Fruit fly (Drosophila melanogaster) whole organism, embryonic: ENCODE results near the gene CG6878.
A peak's percentile ranks its signal among the peaks of the same experiment; 100 is the strongest.

Experiments
- CG12769 ChIP-seq: fragments of 200-800 bp; sonication (Bioruptor generic); optimal IDR thresholded peaks from 2 replicates; lab custom pipeline; 2019; ENCODE audit warnings: missing biosample characterization, mild to moderate bottlenecking, missing genetic modification characterization, moderate library complexity
- CG13424 ChIP-seq: fragments of 200-800 bp; sonication (Bioruptor generic); optimal IDR thresholded peaks from 2 replicates; lab custom pipeline; 2019; ENCODE audit warnings: missing biosample characterization, mild to moderate bottlenecking, missing genetic modification characterization, moderate library complexity
- CG13624 ChIP-seq: fragments of 200-800 bp; sonication (Bioruptor generic); optimal IDR thresholded peaks from 2 replicates; lab custom pipeline; 2016; ENCODE audit warnings: missing biosample characterization, missing genetic modification characterization
- CG14667 ChIP-seq: fragments of 200-800 bp; sonication (Bioruptor generic); IDR thresholded peaks from 2 replicates; pipeline ENCODE4 v1.3.6; 2022; ENCODE audit warnings: missing biosample characterization, missing genetic modification characterization
- CG14710 ChIP-seq: fragments of 200-800 bp; sonication (Bioruptor generic); optimal IDR thresholded peaks from 3 replicates; lab custom pipeline; 2019; ENCODE audit warnings: missing biosample characterization, mild to moderate bottlenecking, missing genetic modification characterization, moderate library complexity
- CG14965 ChIP-seq: fragments of 200-800 bp; sonication (Bioruptor generic); optimal IDR thresholded peaks from 2 replicates; lab custom pipeline; 2016; ENCODE audit warnings: missing biosample characterization, missing genetic modification characterization, borderline replicate concordance
- CG15601 ChIP-seq: fragments of 200-800 bp; sonication (Bioruptor generic); optimal IDR thresholded peaks from 3 replicates; lab custom pipeline; 2019; ENCODE audit warnings: missing biosample characterization, mild to moderate bottlenecking, missing genetic modification characterization, moderate library complexity
- CG1602 ChIP-seq: fragments of 200-800 bp; sonication (Bioruptor generic); optimal IDR thresholded peaks from 3 replicates; lab custom pipeline; 2016; ENCODE audit warnings: missing biosample characterization, missing genetic modification characterization
- CG16779 ChIP-seq: fragments of 200-800 bp; sonication (Bioruptor generic); IDR thresholded peaks from 2 replicates; pipeline ENCODE4 v1.3.6; 2022; ENCODE audit warnings: missing biosample characterization, missing genetic modification characterization
- CG3163 ChIP-seq: fragments of 200-800 bp; sonication (Bioruptor generic); optimal IDR thresholded peaks from 3 replicates; lab custom pipeline; 2016; ENCODE audit warnings: missing biosample characterization, missing genetic modification characterization
- CG4282 ChIP-seq: fragments of 200-800 bp; sonication (Bioruptor generic); optimal IDR thresholded peaks from 2 replicates; lab custom pipeline; 2016; ENCODE audit warnings: missing biosample characterization, missing genetic modification characterization
- CG4404 ChIP-seq: fragments of 200-800 bp; sonication (Bioruptor generic); IDR thresholded peaks from 2 replicates; pipeline ENCODE4 v1.3.6; 2022; ENCODE audit warnings: missing biosample characterization, missing genetic modification characterization
- CG4854 ChIP-seq: fragments of 200-800 bp; sonication (Bioruptor generic); optimal IDR thresholded peaks from 2 replicates; lab custom pipeline; 2016; ENCODE audit warnings: missing biosample characterization, missing genetic modification characterization, inconsistent platforms
- CG6791 ChIP-seq: fragments of 200-800 bp; sonication (Bioruptor generic); IDR thresholded peaks from 3 replicates; pipeline ENCODE4 v1.3.6; 2022; ENCODE audit warnings: missing biosample characterization, missing genetic modification characterization; ENCODE audit not compliant: partially characterized antibody
- CG6854 ChIP-seq: fragments of 200-800 bp; sonication (Bioruptor generic); optimal IDR thresholded peaks from 3 replicates; lab custom pipeline; 2017; ENCODE audit warnings: missing biosample characterization, mild to moderate bottlenecking, missing genetic modification characterization
- CG7745 ChIP-seq: fragments of 200-800 bp; sonication (Bioruptor generic); optimal IDR thresholded peaks from 2 replicates; lab custom pipeline; 2018; ENCODE audit warnings: missing biosample characterization, mild to moderate bottlenecking, missing genetic modification characterization, moderate library complexity
- CG7928 ChIP-seq: fragments of 200-800 bp; sonication (Bioruptor generic); optimal IDR thresholded peaks from 2 replicates; lab custom pipeline; 2017; ENCODE audit warnings: missing biosample characterization, mild to moderate bottlenecking, missing genetic modification characterization
- CG8388 ChIP-seq: fragments of 200-800 bp; sonication (Bioruptor generic); optimal IDR thresholded peaks from 2 replicates; lab custom pipeline; 2019; ENCODE audit warnings: missing biosample characterization, mild to moderate bottlenecking, missing genetic modification characterization, moderate library complexity
- CHES-1-like ChIP-seq: fragments of 200-800 bp; sonication (Bioruptor generic); optimal IDR thresholded peaks from 2 replicates; lab custom pipeline; 2016; ENCODE audit warnings: missing biosample characterization, missing genetic modification characterization
- D19A ChIP-seq: fragments of 200-800 bp; optimal IDR thresholded peaks from 3 replicates; lab custom pipeline; 2019; ENCODE audit warnings: missing biosample characterization, mild to moderate bottlenecking, missing genetic modification characterization, moderate library complexity
- Deaf1 ChIP-seq: fragments of 200-800 bp; optimal IDR thresholded peaks from 3 replicates; lab custom pipeline; 2019; ENCODE audit warnings: missing biosample characterization, mild to moderate bottlenecking, missing genetic modification characterization, moderate library complexity
- Drgx ChIP-seq: fragments of 200-800 bp; sonication (Bioruptor generic); IDR thresholded peaks from 2 replicates; pipeline ENCODE4 v1.3.6; 2022; ENCODE audit warnings: missing biosample characterization, missing genetic modification characterization
- Fer3 ChIP-seq: fragments of 200-800 bp; sonication (Bioruptor generic); optimal IDR thresholded peaks from 2 replicates; lab custom pipeline; 2018; ENCODE audit warnings: missing biosample characterization, mild to moderate bottlenecking, missing genetic modification characterization, moderate library complexity
- HHEX ChIP-seq: fragments of 200-800 bp; sonication (Bioruptor generic); optimal IDR thresholded peaks from 3 replicates; lab custom pipeline; 2017; ENCODE audit warnings: missing biosample characterization, mild to moderate bottlenecking, missing genetic modification characterization, missing genetic modification reagents
- HLHmδ ChIP-seq: fragments of 200-800 bp; sonication (Bioruptor generic); optimal IDR thresholded peaks from 2 replicates; lab custom pipeline; 2018; ENCODE audit warnings: missing biosample characterization, mild to moderate bottlenecking, missing genetic modification characterization, moderate library complexity
- Lim3 ChIP-seq: fragments of 200-800 bp; sonication (Bioruptor generic); IDR thresholded peaks from 2 replicates; pipeline ENCODE4 v1.3.6; 2022; ENCODE audit warnings: missing biosample characterization, missing genetic modification characterization
- Myb ChIP-seq: fragments of 200-800 bp; sonication (Bioruptor generic); optimal IDR thresholded peaks from 2 replicates; lab custom pipeline; 2016; ENCODE audit warnings: missing biosample characterization, missing genetic modification characterization
- Nf-YC ChIP-seq: fragments of 200-800 bp; optimal IDR thresholded peaks from 3 replicates; lab custom pipeline; 2019; ENCODE audit warnings: missing biosample characterization, mild to moderate bottlenecking, missing genetic modification characterization, moderate library complexity
- Rx ChIP-seq: fragments of 200-800 bp; sonication (Bioruptor generic); IDR thresholded peaks from 2 replicates; pipeline ENCODE4 v1.3.6; 2022; ENCODE audit warnings: missing biosample characterization, missing genetic modification characterization
- Scr ChIP-seq: fragments of 200-800 bp; sonication (Bioruptor generic); IDR thresholded peaks from 2 replicates; pipeline ENCODE4 v1.3.6; 2022; ENCODE audit warnings: missing biosample characterization, missing genetic modification characterization; ENCODE audit not compliant: partially characterized antibody
- Side ChIP-seq: fragments of 200-800 bp; sonication (Bioruptor generic); optimal IDR thresholded peaks from 2 replicates; lab custom pipeline; 2016; ENCODE audit warnings: missing biosample characterization, missing genetic modification characterization
- ac ChIP-seq: fragments of 200-800 bp; sonication (Bioruptor generic); optimal IDR thresholded peaks from 3 replicates; lab custom pipeline; 2017; ENCODE audit warnings: missing biosample characterization, mild to moderate bottlenecking, missing genetic modification characterization
- aop ChIP-seq: fragments of 200-800 bp; sonication (Bioruptor generic); IDR thresholded peaks from 2 replicates; pipeline ENCODE4 v1.3.6; 2022; ENCODE audit warnings: missing biosample characterization, missing genetic modification characterization
- bigmax ChIP-seq: fragments of 200-800 bp; sonication (Bioruptor generic); optimal IDR thresholded peaks from 2 replicates; lab custom pipeline; 2018; ENCODE audit warnings: missing biosample characterization, mild to moderate bottlenecking, missing genetic modification characterization
- ci ChIP-seq: fragments of 200-800 bp; sonication (Bioruptor generic); IDR thresholded peaks from 3 replicates; pipeline ENCODE4 v1.3.6; 2022; ENCODE audit warnings: missing biosample characterization, missing genetic modification characterization
- da ChIP-seq: fragments of 200-800 bp; sonication (Bioruptor generic); optimal IDR thresholded peaks from 2 replicates; lab custom pipeline; 2016; ENCODE audit warnings: missing biosample characterization, missing genetic modification characterization
- eve ChIP-seq, 2 experiments: fragments of >200 bp; optimal IDR thresholded peaks; 2 replicates each; lab custom pipeline; 2017; ENCODE audit warnings: missing biosample characterization in 2 of 2, missing genetic modification characterization in 2 of 2
- ewg ChIP-seq: fragments of 200-800 bp; sonication (Bioruptor generic); optimal IDR thresholded peaks from 3 replicates; lab custom pipeline; 2017; ENCODE audit warnings: mild to moderate bottlenecking, missing biosample characterization, missing genetic modification reagents, missing genetic modification characterization
- eyg ChIP-seq: fragments of 200-800 bp; sonication (Bioruptor generic); optimal IDR thresholded peaks from 3 replicates; lab custom pipeline; 2016; ENCODE audit warnings: missing biosample characterization, missing genetic modification characterization
- gem ChIP-seq: fragments of 200-800 bp; sonication (Bioruptor generic); optimal IDR thresholded peaks from 2 replicates; lab custom pipeline; 2019; ENCODE audit warnings: missing biosample characterization, mild to moderate bottlenecking, missing genetic modification characterization, moderate library complexity
- lov ChIP-seq, 2 experiments: fragments of 200-800 bp in 1 of 2; fragments of >200 bp in 1 of 2; sonication (Bioruptor generic) in 1 of 2; IDR thresholded peaks in 1 of 2; optimal IDR thresholded peaks in 1 of 2; 2 replicates in 1 of 2; 3 replicates in 1 of 2; pipeline versions ENCODE4 v1.3.6 to Lab custom; 2017 to 2022; ENCODE audit warnings: missing biosample characterization in 1 of 2, missing genetic modification characterization in 1 of 2
- org-1 ChIP-seq: fragments of 200-800 bp; sonication (Bioruptor generic); optimal IDR thresholded peaks from 2 replicates; lab custom pipeline; 2017; ENCODE audit warnings: missing biosample characterization, missing genetic modification characterization
- row ChIP-seq: fragments of 200-800 bp; sonication (Bioruptor generic); IDR thresholded peaks from 3 replicates; pipeline ENCODE4 v1.3.6; 2022; ENCODE audit warnings: missing biosample characterization, missing genetic modification characterization
- scrt ChIP-seq: fragments of 200-800 bp; sonication (Bioruptor generic); optimal IDR thresholded peaks from 2 replicates; lab custom pipeline; 2018; ENCODE audit warnings: missing biosample characterization, mild to moderate bottlenecking, missing genetic modification characterization, moderate library complexity
- slbo ChIP-seq: fragments of 200-800 bp; sonication (Bioruptor generic); IDR thresholded peaks from 2 replicates; pipeline ENCODE4 v1.3.6; 2022; ENCODE audit warnings: missing biosample characterization, missing genetic modification characterization
- slp2 ChIP-seq: fragments of 200-800 bp; sonication (Bioruptor generic); optimal IDR thresholded peaks from 2 replicates; lab custom pipeline; 2016; ENCODE audit warnings: missing biosample characterization, missing genetic modification characterization
- sob ChIP-seq: fragments of 200-800 bp; sonication (Bioruptor generic); IDR thresholded peaks from 2 replicates; pipeline ENCODE4 v1.3.6; 2022; ENCODE audit warnings: missing biosample characterization, missing genetic modification characterization
- tap ChIP-seq: fragments of 200-800 bp; optimal IDR thresholded peaks from 3 replicates; lab custom pipeline; 2019; ENCODE audit warnings: missing biosample characterization, mild to moderate bottlenecking, missing genetic modification characterization, moderate library complexity
- toy ChIP-seq: fragments of 200-800 bp; sonication (Bioruptor generic); IDR thresholded peaks from 2 replicates; pipeline ENCODE4 v1.3.6; 2022; ENCODE audit warnings: missing biosample characterization, missing genetic modification characterization
- twi ChIP-seq: fragments of 200-800 bp; optimal IDR thresholded peaks from 2 replicates; lab custom pipeline; 2019; ENCODE audit warnings: missing biosample characterization, mild to moderate bottlenecking, missing genetic modification characterization, moderate library complexity

Gene CG6878

DNA sequence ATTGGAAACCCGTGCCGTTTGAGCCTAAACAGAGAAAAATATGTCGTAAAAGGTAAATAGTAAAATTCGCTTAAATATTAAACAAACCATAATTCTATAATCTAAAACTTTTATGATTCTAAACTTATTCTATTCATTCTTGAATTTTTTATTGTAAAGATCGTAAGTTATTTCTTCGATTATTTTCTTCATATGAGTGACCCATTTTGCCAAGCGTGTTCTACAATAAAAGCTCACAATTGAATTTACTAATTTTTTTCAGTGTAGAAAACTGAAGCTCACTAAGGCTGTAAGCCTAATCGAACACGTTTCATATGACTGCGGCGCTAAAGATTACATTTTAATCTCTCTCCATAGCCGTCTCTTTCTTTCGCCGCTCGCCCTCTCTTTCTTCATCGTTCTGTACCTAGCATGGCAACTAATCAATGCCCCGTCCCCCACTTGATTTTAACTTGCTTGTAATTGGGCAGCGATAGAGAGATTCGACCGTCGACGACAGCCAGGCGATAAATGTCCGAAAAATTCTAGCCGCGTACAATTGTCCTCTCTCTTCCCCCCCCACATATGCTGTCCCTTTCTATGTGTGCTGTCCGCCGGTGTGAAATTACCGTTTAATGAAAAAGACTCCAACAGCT lies 10.3 kb downstream of the CG6878 start (continued):
- TF ChIP-seq Lim3 (GFP tag; lab: Robert Waterston, UW) (no peak), CG13624 (no peak), twi (no peak), Nf-YC (tag; lab: Kevin White, UChicago) (peak; percentile 87), toy (no peak), Myb (GFP tag; lab: Kevin White, UChicago) (no peak), CG8388 (GFP tag; lab: Kevin White, UChicago) (no peak), CG3163 (GFP tag; lab: Kevin White, UChicago) (no peak), CG14667 (GFP tag; lab: Robert Waterston, UW) (no peak), CG1602 (GFP tag; lab: Kevin White, UChicago) (no peak), ewg (GFP tag; lab: Kevin White, UChicago) (no peak), CG4854 (GFP tag; lab: Kevin White, UChicago) (no peak), Deaf1 (tag; lab: Kevin White, UChicago) (no peak), Rx (GFP tag; lab: Robert Waterston, UW) (no peak), CG13424 (tag; lab: Kevin White, UChicago) (no peak), CG15601 (tag; lab: Kevin White, UChicago) (no peak), Drgx (peak; percentile 40; the same call in 1 of the 2 replicates), CG4282 (no peak), ac (GFP tag; lab: Kevin White, UChicago) (no peak), CG4404 (GFP tag; lab: Robert Waterston, UW) (no peak), ci (GFP tag; lab: Robert Waterston, UW) (no peak), CG6854 (GFP tag; lab: Kevin White, UChicago) (no peak), Scr (GFP tag; lab: Robert Waterston, UW) (no peak), org-1 (GFP tag; lab: Kevin White, UChicago) (no peak), CG16779 (GFP tag; lab: Robert Waterston, UW) (no peak), HLHmδ (GFP tag; lab: Kevin White, UChicago) (no peak), gem (peak; percentile 54), eve (GFP tag; optimal IDR thresholded peaks at IDR 0.05; lab: Kevin White, UChicago) (no peak), da (GFP tag; lab: Kevin White, UChicago) (no peak), slbo (GFP tag; lab: Robert Waterston, UW) (no peak), D19A (tag; lab: Kevin White, UChicago) (no peak), CG6791 (GFP tag; lab: Robert Waterston, UW) (no peak), CHES-1-like (GFP tag; lab: Kevin White, UChicago) (no peak), HHEX (GFP tag; lab: Kevin White, UChicago) (no peak), lov (optimal IDR thresholded peaks at IDR 0.05; lab: Kevin White, UChicago) (no peak), lov (GFP tag; IDR thresholded peaks at IDR 0.05; lab: Robert Waterston, UW) (no peak), Fer3 (tag; lab: Kevin White, UChicago) (no peak), scrt (no peak), Side (GFP tag; lab: Kevin White, UChicago) (no peak), CG7745 (tag; lab: Kevin White, UChicago) (no peak), eyg (GFP tag; lab: Kevin White, UChicago) (no peak), CG14965 (GFP tag; lab: Kevin White, UChicago) (no peak), slp2 (GFP tag; lab: Kevin White, UChicago) (no peak), tap (tag; lab: Kevin White, UChicago) (no peak), row (GFP tag; lab: Robert Waterston, UW) (peak; percentile 12; the same call in 1 of the 3 replicates), bigmax (GFP tag; lab: Kevin White, UChicago) (no peak), CG7928 (no peak), sob (GFP tag; lab: Robert Waterston, UW) (no peak), aop (no peak), CG14710 (peak; percentile 47), CG12769 (tag; lab: Kevin White, UChicago) (no peak)
